Worm (Caenorhabditis elegans) whole organism, young adult: Measurements from ENCODE around the gene zyg-9.

Source experiments
- athp-1 ChIP-seq: sonication (generic microtip); optimal IDR thresholded peaks from 2 replicates; lab custom pipeline; 2017; ENCODE audit warnings: mild to moderate bottlenecking, missing genetic modification characterization, missing compliant biosample characterization
- attf-5 ChIP-seq: fragments of 200-800 bp; sonication (Bioruptor generic); optimal IDR thresholded peaks from 2 replicates; lab custom pipeline; 2018; ENCODE audit warnings: mild to moderate bottlenecking, missing genetic modification characterization, missing compliant biosample characterization
- attf-6 ChIP-seq: fragments of 200-800 bp; sonication (Bioruptor generic); IDR thresholded peaks from 2 replicates; pipeline ENCODE4 v1.3.6; 2022; ENCODE audit warnings: missing genetic modification reagents, missing genetic modification characterization, missing compliant biosample characterization
- ceh-91 ChIP-seq: fragments of 200-800 bp; sonication (Bioruptor generic); IDR thresholded peaks from 2 replicates; pipeline ENCODE4 v1.3.6; 2022; ENCODE audit warnings: missing genetic modification reagents, missing genetic modification characterization, missing compliant biosample characterization
- chd-7 ChIP-seq: sonication (generic microtip); optimal IDR thresholded peaks from 2 replicates; lab custom pipeline; 2016; ENCODE audit warnings: mild to moderate bottlenecking, missing genetic modification characterization, moderate library complexity, missing compliant biosample characterization
- efl-1 ChIP-seq: fragments of 150-350 bp; optimal IDR thresholded peaks from 2 replicates; lab custom pipeline; 2014; ENCODE audit warnings: missing biosample characterization, missing genetic modification reagents, missing genetic modification characterization
- ets-4 ChIP-seq: fragments of 200-800 bp; sonication (Bioruptor generic); optimal IDR thresholded peaks from 2 replicates; lab custom pipeline; 2018; ENCODE audit warnings: mild to moderate bottlenecking, missing genetic modification characterization, missing compliant biosample characterization
- nfya-1 ChIP-seq: sonication (generic microtip); optimal IDR thresholded peaks from 2 replicates; lab custom pipeline; 2017; ENCODE audit warnings: antibody characterized with exemption, missing compliant biosample characterization, missing genetic modification characterization, borderline replicate concordance; ENCODE audit not compliant: insufficient read depth
- nhr-90 ChIP-seq: sonication (generic microtip); optimal IDR thresholded peaks from 2 replicates; lab custom pipeline; 2016; ENCODE audit warnings: missing genotype, mild to moderate bottlenecking, missing genetic modification characterization, missing compliant biosample characterization
- sdz-38 ChIP-seq: sonication (generic microtip); optimal IDR thresholded peaks from 2 replicates; lab custom pipeline; 2016; ENCODE audit warnings: missing genotype, missing genetic modification characterization, missing compliant biosample characterization
- snpc-4 ChIP-seq, 5 experiments: fragments of 150-350 bp in 1 of 5; sonication (generic microtip) in 4 of 5; optimal IDR thresholded peaks; 2 replicates each; lab custom pipeline; 2014 to 2018; ENCODE audit warnings: missing genetic modification characterization in 5 of 5, missing biosample characterization in 3 of 5, antibody characterized with exemption in 2 of 5, mild to moderate bottlenecking in 2 of 5, missing compliant biosample characterization in 2 of 5, missing genotype in 2 of 5, moderate library complexity in 2 of 5, missing genetic modification reagents in 1 of 5
- ztf-6 ChIP-seq: fragments of 200-800 bp; sonication (Bioruptor generic); IDR thresholded peaks from 2 replicates; pipeline ENCODE4 v1.3.6; 2022; ENCODE audit warnings: missing genetic modification reagents, missing genetic modification characterization, missing compliant biosample characterization

ce11 chrII:8494228-8494717 lies 36.7 kb downstream of the zyg-9 start, which contains the start of gene M05D6.9:
- TF ChIP-seq attf-6 (GFP tag; lab: Robert Waterston, UW) (no peak), nhr-90 (no peak), ets-4 (GFP tag; lab: Kevin White, UChicago) (no peak), attf-5 (GFP tag; lab: Kevin White, UChicago) (no peak), snpc-4 (GFP tag; optimal IDR thresholded peaks at IDR 0.05; lab: Kevin White, UChicago) (no peak), snpc-4 (tag; optimal IDR thresholded peaks at IDR 0.05; lab: Kevin White, UChicago) (no peak), efl-1 (GFP tag; lab: Kevin White, UChicago) (no peak), athp-1 (tag; lab: Kevin White, UChicago) (no peak), chd-7 (tag; lab: Kevin White, UChicago) (no peak), sdz-38 (tag; lab: Kevin White, UChicago) (no peak), nfya-1 (tag; lab: Kevin White, UChicago) (no peak), ceh-91 (no peak), ztf-6 (GFP tag; lab: Robert Waterston, UW) (no peak)
